Fruit fly (Drosophila melanogaster) whole organism, embryonic: ENCODE measurements around the gene ball.

Experiments used
- CG1024 ChIP-seq: fragments of 200-800 bp; sonication (Bioruptor generic); IDR thresholded peaks from 2 replicates; pipeline ENCODE4 v1.3.6; 2022; ENCODE audit warnings: missing biosample characterization, missing genetic modification characterization
- CG11723 ChIP-seq: fragments of 200-800 bp; sonication (Bioruptor generic); optimal IDR thresholded peaks from 2 replicates; lab custom pipeline; 2017; ENCODE audit warnings: missing biosample characterization, mild to moderate bottlenecking, missing genetic modification characterization
- CG17361 ChIP-seq: fragments of 200-800 bp; sonication (Bioruptor generic); IDR thresholded peaks from 3 replicates; pipeline ENCODE4 v1.3.6; 2022; ENCODE audit warnings: missing biosample characterization, missing genetic modification characterization
- CG30431 ChIP-seq: fragments of 200-800 bp; sonication (Bioruptor generic); optimal IDR thresholded peaks from 2 replicates; lab custom pipeline; 2017; ENCODE audit warnings: missing biosample characterization, missing genetic modification characterization
- CG3838 ChIP-seq: fragments of 200-800 bp; sonication (Bioruptor generic); optimal IDR thresholded peaks from 3 replicates; lab custom pipeline; 2016; ENCODE audit warnings: missing biosample characterization, missing genetic modification characterization
- CG4424 ChIP-seq: fragments of 200-800 bp; sonication (Bioruptor generic); optimal IDR thresholded peaks from 3 replicates; lab custom pipeline; 2016; ENCODE audit warnings: missing biosample characterization, missing genetic modification characterization
- CG7372 ChIP-seq: fragments of 200-800 bp; sonication (Bioruptor generic); IDR thresholded peaks from 2 replicates; pipeline ENCODE4 v1.3.6; 2022; ENCODE audit warnings: missing biosample characterization, missing genetic modification characterization
- Doc2 ChIP-seq: fragments of 200-800 bp; sonication (Bioruptor generic); IDR thresholded peaks from 2 replicates; pipeline ENCODE4 v1.3.6; 2022; ENCODE audit warnings: missing biosample characterization, missing genetic modification characterization
- Six4 ChIP-seq: fragments of 200-800 bp; sonication (Bioruptor generic); optimal IDR thresholded peaks from 2 replicates; lab custom pipeline; 2016; ENCODE audit warnings: missing biosample characterization, missing genetic modification characterization
- h ChIP-seq: fragments of >200 bp; optimal IDR thresholded peaks from 2 replicates; lab custom pipeline; 2017
- tin ChIP-seq: fragments of 200-800 bp; sonication (Bioruptor generic); optimal IDR thresholded peaks from 3 replicates; lab custom pipeline; 2016; ENCODE audit warnings: missing biosample characterization, missing genetic modification characterization
- zfh2 ChIP-seq: fragments of 200-800 bp; sonication (Bioruptor generic); optimal IDR thresholded peaks from 2 replicates; lab custom pipeline; 2016; ENCODE audit warnings: missing biosample characterization, missing genetic modification characterization

- no peak for TF ChIP-seq CG1024 (GFP tag; lab: Robert Waterston, UW)
- TF ChIP-seq CG17361 (GFP tag; lab: Robert Waterston, UW), result no peak
- no peak for TF ChIP-seq h
- no peak for TF ChIP-seq Doc2
- no peak for TF ChIP-seq CG3838
- no peak for TF ChIP-seq CG7372 (GFP tag; lab: Robert Waterston, UW)
- no peak for TF ChIP-seq CG30431 (GFP tag; lab: Kevin White, UChicago)
- no peak for TF ChIP-seq CG4424
- no peak for TF ChIP-seq CG11723
- no peak for TF ChIP-seq Six4 (GFP tag; lab: Kevin White, UChicago)
- TF ChIP-seq tin (GFP tag; lab: Kevin White, UChicago), result no peak
- TF ChIP-seq zfh2 (GFP tag; lab: Kevin White, UChicago), result no peak
Measured at dm6 chr3R:26883015-26883292, 16.3 kb upstream of the ball start.
